Worm (Caenorhabditis elegans) whole organism, L2 larva: ENCODE measurements around the gene C52D10.3.

Experiments
- C34F6.9 ChIP-seq: fragments of 150-350 bp; optimal IDR thresholded peaks from 2 replicates; lab custom pipeline; 2014; ENCODE audit warnings: missing biosample characterization, missing genetic modification characterization
- F13H6.1 ChIP-seq: sonication (generic microtip); optimal IDR thresholded peaks from 2 replicates; lab custom pipeline; 2016; ENCODE audit warnings: missing genetic modification characterization, missing compliant biosample characterization
- R02D3.7 ChIP-seq: fragments of 150-350 bp; optimal IDR thresholded peaks from 2 replicates; lab custom pipeline; 2014; ENCODE audit warnings: missing biosample characterization, missing genetic modification characterization
- Y55F3AM.14 ChIP-seq: fragments of 200-800 bp; sonication (Bioruptor generic); optimal IDR thresholded peaks from 2 replicates; lab custom pipeline; 2018; ENCODE audit warnings: mild to moderate bottlenecking, missing genetic modification characterization, missing compliant biosample characterization
- ZK546.5 ChIP-seq: sonication (generic microtip); optimal IDR thresholded peaks from 2 replicates; lab custom pipeline; 2017; ENCODE audit warnings: missing biosample characterization, missing genetic modification characterization
- alr-1 ChIP-seq: fragments of 150-350 bp; optimal IDR thresholded peaks from 2 replicates; lab custom pipeline; 2014; ENCODE audit warnings: missing biosample characterization, missing genetic modification characterization
- aly-2 ChIP-seq: fragments of 150-350 bp; optimal IDR thresholded peaks from 2 replicates; lab custom pipeline; 2014; ENCODE audit warnings: missing biosample characterization, missing genetic modification characterization
- ama-1 ChIP-seq: fragments of 150-350 bp; optimal IDR thresholded peaks from 2 replicates; lab custom pipeline; 2018; ENCODE audit warnings: inconsistent platforms
- blmp-1 ChIP-seq: sonication (generic microtip); optimal IDR thresholded peaks from 2 replicates; lab custom pipeline; 2017; ENCODE audit warnings: missing genetic modification characterization, mild to moderate bottlenecking, missing compliant biosample characterization, antibody characterized with exemption, moderate library complexity; ENCODE audit not compliant: insufficient read depth
- ceh-82 ChIP-seq: fragments of 150-350 bp; optimal IDR thresholded peaks from 2 replicates; lab custom pipeline; 2014; ENCODE audit warnings: missing biosample characterization, missing genetic modification characterization
- elt-1 ChIP-seq: fragments of 150-350 bp; optimal IDR thresholded peaks from 2 replicates; lab custom pipeline; 2014; ENCODE audit warnings: missing biosample characterization, missing genetic modification characterization
- elt-3 ChIP-seq: sonication (generic microtip); optimal IDR thresholded peaks from 2 replicates; lab custom pipeline; 2017; ENCODE audit warnings: missing biosample characterization, missing genetic modification characterization
- fos-1 ChIP-seq: fragments of 150-350 bp; optimal IDR thresholded peaks from 2 replicates; lab custom pipeline; 2014; ENCODE audit warnings: missing biosample characterization, missing genetic modification characterization
- lin-11 ChIP-seq: fragments of 150-350 bp; sonication (generic microtip); optimal IDR thresholded peaks from 2 replicates; lab custom pipeline; 2014; ENCODE audit warnings: missing biosample characterization, missing genetic modification characterization, inconsistent platforms, mixed read lengths
- lin-39 ChIP-seq: fragments of 150-350 bp; optimal IDR thresholded peaks from 2 replicates; lab custom pipeline; 2014; ENCODE audit warnings: missing biosample characterization, missing genetic modification reagents, missing genetic modification characterization
- lsy-2 ChIP-seq, 2 experiments: fragments of 150-350 bp in 1 of 2; sonication (generic microtip) in 1 of 2; optimal IDR thresholded peaks; 2 replicates each; lab custom pipeline; 2014 to 2017; ENCODE audit warnings: missing biosample characterization in 2 of 2, missing genetic modification characterization in 2 of 2
- mab-5 ChIP-seq: fragments of 150-350 bp; optimal IDR thresholded peaks from 2 replicates; lab custom pipeline; 2014; ENCODE audit warnings: missing biosample characterization, missing genetic modification characterization
- nhr-11 ChIP-seq: fragments of 150-350 bp; optimal IDR thresholded peaks from 2 replicates; lab custom pipeline; 2014; ENCODE audit warnings: missing biosample characterization, missing genetic modification characterization
- nhr-12 ChIP-seq: fragments of 150-350 bp; optimal IDR thresholded peaks from 2 replicates; lab custom pipeline; 2014; ENCODE audit warnings: missing biosample characterization, missing genetic modification characterization
- nhr-129 ChIP-seq: fragments of 150-350 bp; optimal IDR thresholded peaks from 2 replicates; lab custom pipeline; 2014; ENCODE audit warnings: missing biosample characterization, missing genetic modification characterization
- nhr-21 ChIP-seq: fragments of 150-350 bp; optimal IDR thresholded peaks from 2 replicates; lab custom pipeline; 2014; ENCODE audit warnings: missing biosample characterization, missing genetic modification characterization
- nhr-237 ChIP-seq: fragments of 150-350 bp; optimal IDR thresholded peaks from 2 replicates; lab custom pipeline; 2014; ENCODE audit warnings: missing biosample characterization, missing genetic modification characterization
- nhr-25 ChIP-seq: fragments of 150-350 bp; sonication (generic microtip); optimal IDR thresholded peaks from 3 replicates; lab custom pipeline; 2014; ENCODE audit warnings: missing biosample characterization, missing genetic modification characterization
- nhr-6 ChIP-seq: fragments of 150-350 bp; optimal IDR thresholded peaks from 2 replicates; lab custom pipeline; 2014; ENCODE audit warnings: missing biosample characterization, missing genetic modification characterization
- nhr-77 ChIP-seq: fragments of 150-350 bp; optimal IDR thresholded peaks from 2 replicates; lab custom pipeline; 2014; ENCODE audit warnings: missing biosample characterization, missing genetic modification characterization
- peb-1 ChIP-seq: fragments of 150-350 bp; optimal IDR thresholded peaks from 2 replicates; lab custom pipeline; 2014; ENCODE audit warnings: missing biosample characterization, missing genetic modification characterization
- sem-4 ChIP-seq: fragments of 150-350 bp; optimal IDR thresholded peaks from 2 replicates; lab custom pipeline; 2014; ENCODE audit warnings: missing biosample characterization, missing genetic modification reagents, missing genetic modification characterization
- skn-1 ChIP-seq: sonication (generic microtip); optimal IDR thresholded peaks from 2 replicates; lab custom pipeline; 2017; ENCODE audit warnings: missing biosample characterization, missing genetic modification characterization
- sma-9 ChIP-seq, 2 experiments: fragments of 150-350 bp in 1 of 2; sonication (generic microtip) in 1 of 2; optimal IDR thresholded peaks; 2 replicates each; lab custom pipeline; 2014 to 2016; ENCODE audit warnings: missing genetic modification characterization in 2 of 2, mild to moderate bottlenecking in 1 of 2, missing biosample characterization in 1 of 2, missing compliant biosample characterization in 1 of 2, missing genetic modification reagents in 1 of 2, moderate library complexity in 1 of 2
- snpc-4 ChIP-seq: fragments of 150-350 bp; optimal IDR thresholded peaks from 2 replicates; lab custom pipeline; 2014; ENCODE audit warnings: missing biosample characterization, missing genetic modification characterization
- unc-39 ChIP-seq: fragments of 150-350 bp; optimal IDR thresholded peaks from 2 replicates; lab custom pipeline; 2014; ENCODE audit warnings: missing biosample characterization, missing genetic modification characterization
- unc-55 ChIP-seq: fragments of 150-350 bp; sonication (generic microtip); optimal IDR thresholded peaks from 3 replicates; lab custom pipeline; 2014; ENCODE audit warnings: missing biosample characterization, missing genetic modification reagents, missing genetic modification characterization
- unc-62 ChIP-seq: fragments of 150-350 bp; optimal IDR thresholded peaks from 2 replicates; lab custom pipeline; 2014; ENCODE audit warnings: missing biosample characterization, missing genetic modification reagents, missing genetic modification characterization
- zag-1 ChIP-seq: fragments of 150-350 bp; optimal IDR thresholded peaks from 2 replicates; lab custom pipeline; 2014; ENCODE audit warnings: missing biosample characterization, missing genetic modification characterization
- ztf-1 ChIP-seq: fragments of 200-800 bp; sonication (Bioruptor generic); conservative IDR thresholded peaks from 2 replicates; pipeline ENCODE4 v1.3.6; 2022; ENCODE audit warnings: missing genetic modification characterization, missing compliant biosample characterization
- ztf-11 ChIP-seq: sonication (generic microtip); optimal IDR thresholded peaks from 2 replicates; lab custom pipeline; 2017; ENCODE audit warnings: missing biosample characterization, missing genetic modification characterization

C52D10.3 gene

ce11 chrIV:17193491-17193890, 17.2 kb downstream of the C52D10.3 start:
- TF ChIP-seq elt-3 (tag; lab: Kevin White, UChicago) (no peak), nhr-25 (tag; lab: Kevin White, UChicago) (no peak), lsy-2 (tag; optimal IDR thresholded peaks at IDR 0.05; lab: Kevin White, UChicago) (no peak), ZK546.5 (tag; lab: Kevin White, UChicago) (no peak), skn-1 (no peak), ama-1 (lab: Kevin White, UChicago) (no peak), alr-1 (tag; lab: Kevin White, UChicago) (no peak), elt-1 (no peak), zag-1 (tag; lab: Kevin White, UChicago) (no peak), mab-5 (tag; lab: Kevin White, UChicago) (no peak), unc-62 (GFP tag; lab: Kevin White, UChicago) (no peak), unc-55 (GFP tag; lab: Kevin White, UChicago) (no peak), peb-1 (tag; lab: Kevin White, UChicago) (no peak), lin-39 (no peak), fos-1 (tag; lab: Kevin White, UChicago) (no peak)

ce11 chrIV:17199706-17200105, 23.4 kb downstream of the C52D10.3 start:
- TF ChIP-seq nhr-12 (tag; lab: Kevin White, UChicago): no peak
- TF ChIP-seq nhr-77 (tag; lab: Kevin White, UChicago): no peak
- TF ChIP-seq sma-9 (GFP tag; optimal IDR thresholded peaks at IDR 0.05; lab: Kevin White, UChicago): no peak
- no peak for TF ChIP-seq sma-9 (tag; optimal IDR thresholded peaks at IDR 0.05; lab: Kevin White, UChicago)
- TF ChIP-seq snpc-4: no peak
- no peak for TF ChIP-seq aly-2 (tag; lab: Kevin White, UChicago)

ce11 chrIV:17206745-17207144, 30.5 kb downstream of the C52D10.3 start, which contains the start of gene cnnm-1:
cnnm-1 (minus strand) TSS chrIV:17206845.
- TF ChIP-seq lin-11 (no peak), sem-4 (tag; lab: Kevin White, UChicago) (no peak), ztf-11 (no peak), nhr-25 (tag; lab: Kevin White, UChicago) (no peak), Y55F3AM.14 (no peak), blmp-1 (no peak), snpc-4 (no peak), R02D3.7 (tag; lab: Kevin White, UChicago) (no peak), ztf-1 (GFP tag; lab: Robert Waterston, UW) (no peak), unc-55 (GFP tag; lab: Kevin White, UChicago) (no peak), unc-39 (tag; lab: Kevin White, UChicago) (no peak), nhr-11 (tag; lab: Kevin White, UChicago) (no peak), nhr-129 (tag; lab: Kevin White, UChicago) (no peak), elt-1 (no peak)

ce11 chrIV:17207864-17208263, 31.6 kb downstream of the C52D10.3 start:
- TF ChIP-seq snpc-4 (no peak), ceh-82 (tag; lab: Kevin White, UChicago) (no peak), nhr-129 (tag; lab: Kevin White, UChicago) (no peak), unc-39 (tag; lab: Kevin White, UChicago) (no peak), C34F6.9 (tag; lab: Kevin White, UChicago) (no peak), nhr-6 (no peak), F13H6.1 (tag; lab: Kevin White, UChicago) (no peak), fos-1 (tag; lab: Kevin White, UChicago) (no peak), nhr-21 (no peak), sma-9 (GFP tag; optimal IDR thresholded peaks at IDR 0.05; lab: Kevin White, UChicago) (no peak), sma-9 (tag; optimal IDR thresholded peaks at IDR 0.05; lab: Kevin White, UChicago) (no peak), elt-3 (tag; lab: Kevin White, UChicago) (no peak), nhr-237 (tag; lab: Kevin White, UChicago) (no peak), peb-1 (tag; lab: Kevin White, UChicago) (no peak), R02D3.7 (tag; lab: Kevin White, UChicago) (no peak), nhr-12 (tag; lab: Kevin White, UChicago) (no peak), sem-4 (tag; lab: Kevin White, UChicago) (no peak)
